Fruit fly (Drosophila melanogaster) whole organism, wandering third instar larva: Measurements from ENCODE around the gene CG8036.

Source experiments
- Abd-B ChIP-seq: fragments of >200 bp; optimal IDR thresholded peaks from 2 replicates; lab custom pipeline; 2017; ENCODE audit warnings: missing biosample characterization, missing genetic modification characterization
- CG32264 ChIP-seq: fragments of 200-800 bp; sonication (Bioruptor generic); optimal IDR thresholded peaks from 2 replicates; lab custom pipeline; 2016; ENCODE audit warnings: missing biosample characterization, missing genetic modification characterization
- CG9705 ChIP-seq: fragments of 200-800 bp; sonication (Bioruptor generic); optimal IDR thresholded peaks from 2 replicates; lab custom pipeline; 2018; ENCODE audit warnings: missing biosample characterization, mild to moderate bottlenecking, missing genetic modification characterization
- CrebA ChIP-seq: fragments of 200-800 bp; sonication (Bioruptor generic); optimal IDR thresholded peaks from 2 replicates; lab custom pipeline; 2016; ENCODE audit warnings: missing biosample characterization, mild to moderate bottlenecking, missing genetic modification characterization, borderline replicate concordance
- Dfd ChIP-seq: fragments of >200 bp; optimal IDR thresholded peaks from 2 replicates; lab custom pipeline; 2017; ENCODE audit warnings: missing biosample characterization, missing genetic modification characterization
- GATAd ChIP-seq: sonication (Bioruptor generic); optimal IDR thresholded peaks from 2 replicates; lab custom pipeline; 2016; ENCODE audit warnings: missing biosample characterization, missing genetic modification characterization
- Hr78 ChIP-seq: fragments of >200 bp; optimal IDR thresholded peaks from 2 replicates; lab custom pipeline; 2017; ENCODE audit warnings: missing biosample characterization, missing genetic modification characterization
- Hr83 ChIP-seq: fragments of 200-300 bp; sonication (Bioruptor generic); optimal IDR thresholded peaks from 2 replicates; lab custom pipeline; 2016; ENCODE audit warnings: missing biosample characterization, mild to moderate bottlenecking, missing genetic modification characterization, moderate library complexity; ENCODE audit not compliant: poor library complexity, severe bottlenecking
- Mio ChIP-seq: sonication (Bioruptor generic); optimal IDR thresholded peaks from 2 replicates; lab custom pipeline; 2016; ENCODE audit warnings: missing biosample characterization, missing genetic modification characterization
- Myc ChIP-seq: fragments of >200 bp; optimal IDR thresholded peaks from 2 replicates; lab custom pipeline; 2017
- N ChIP-seq: fragments of >200 bp; optimal IDR thresholded peaks from 2 replicates; lab custom pipeline; 2018; ENCODE audit warnings: missing biosample characterization, missing external identifiers, missing genetic modification characterization
- Rel ChIP-seq, 2 experiments: fragments of 200-800 bp; sonication (Bioruptor generic) in 1 of 2; optimal IDR thresholded peaks; 2 replicates in 1 of 2; 3 replicates in 1 of 2; lab custom pipeline; 2016 to 2019; ENCODE audit warnings: mild to moderate bottlenecking in 2 of 2, missing biosample characterization in 2 of 2, missing genetic modification characterization in 2 of 2, moderate library complexity in 1 of 2
- Sp1 ChIP-seq: fragments of 200-800 bp; sonication (Bioruptor generic); optimal IDR thresholded peaks from 3 replicates; lab custom pipeline; 2019; ENCODE audit warnings: missing biosample characterization, mild to moderate bottlenecking, missing genetic modification characterization, moderate library complexity
- Vsx2 ChIP-seq: fragments of 200-300, 225-300 bp; sonication (Bioruptor generic); optimal IDR thresholded peaks from 2 replicates; lab custom pipeline; 2018; ENCODE audit warnings: missing biosample characterization, missing genetic modification characterization; ENCODE audit not compliant: partially characterized antibody
- brk ChIP-seq: fragments of 200-800 bp; sonication (Bioruptor generic); optimal IDR thresholded peaks from 2 replicates; lab custom pipeline; 2016; ENCODE audit warnings: missing biosample characterization, mild to moderate bottlenecking, missing genetic modification characterization
- dl ChIP-seq, 2 experiments: fragments of 175-275, 200-275 bp in 1 of 2; fragments of 200-275 bp in 1 of 2; sonication (Bioruptor generic); optimal IDR thresholded peaks; lab custom pipeline; 2018; ENCODE audit warnings: mild to moderate bottlenecking in 2 of 2, missing biosample characterization in 2 of 2, missing genetic modification characterization in 2 of 2, moderate library complexity in 2 of 2; ENCODE audit not compliant: partially characterized antibody in 2 of 2, insufficient read depth in 1 of 2
- dmrt93B ChIP-seq: fragments of 200-800 bp; sonication (Bioruptor generic); optimal IDR thresholded peaks from 2 replicates; lab custom pipeline; 2018; ENCODE audit warnings: missing biosample characterization, mild to moderate bottlenecking, missing genetic modification characterization
- dsf ChIP-seq: sonication (Bioruptor generic); optimal IDR thresholded peaks from 2 replicates; lab custom pipeline; 2016; ENCODE audit warnings: missing biosample characterization, missing genetic modification characterization, borderline replicate concordance
- ey ChIP-seq: fragments of 200-800 bp; sonication (Bioruptor generic); optimal IDR thresholded peaks from 2 replicates; lab custom pipeline; 2016; ENCODE audit warnings: missing biosample characterization, missing genetic modification characterization
- foxo ChIP-seq, 2 experiments: fragments of 200-800 bp; sonication (Bioruptor generic); optimal IDR thresholded peaks; 2 replicates in 1 of 2; 3 replicates in 1 of 2; lab custom pipeline; 2016 to 2017; ENCODE audit warnings: missing biosample characterization in 2 of 2, missing genetic modification characterization in 2 of 2
- fru ChIP-seq: fragments of 200-800 bp; sonication (Bioruptor generic); optimal IDR thresholded peaks from 3 replicates; lab custom pipeline; 2016; ENCODE audit warnings: missing biosample characterization, mild to moderate bottlenecking, missing genetic modification characterization
- h ChIP-seq: fragments of 200-800 bp; sonication (Bioruptor generic); optimal IDR thresholded peaks from 3 replicates; lab custom pipeline; 2016; ENCODE audit warnings: missing biosample characterization, mild to moderate bottlenecking, missing genetic modification characterization
- jim ChIP-seq: fragments of 175-275, 200-325 bp; sonication (Bioruptor generic); optimal IDR thresholded peaks from 2 replicates; lab custom pipeline; 2016; ENCODE audit warnings: missing biosample characterization, mild to moderate bottlenecking, missing genetic modification characterization
- pan ChIP-seq: fragments of >200 bp; optimal IDR thresholded peaks from 2 replicates; lab custom pipeline; 2017
- sage ChIP-seq: fragments of 200-800 bp; sonication (Bioruptor generic); optimal IDR thresholded peaks from 2 replicates; lab custom pipeline; 2016; ENCODE audit warnings: missing biosample characterization, mild to moderate bottlenecking, missing genetic modification characterization
- usp ChIP-seq: fragments of >200 bp; optimal IDR thresholded peaks from 2 replicates; lab custom pipeline; 2017; ENCODE audit warnings: missing biosample characterization, missing genetic modification characterization
- woc ChIP-seq: sonication (Bioruptor generic); optimal IDR thresholded peaks from 2 replicates; lab custom pipeline; 2016; ENCODE audit warnings: missing biosample characterization, mild to moderate bottlenecking, missing genetic modification characterization

CG8036 gene

DNA sequence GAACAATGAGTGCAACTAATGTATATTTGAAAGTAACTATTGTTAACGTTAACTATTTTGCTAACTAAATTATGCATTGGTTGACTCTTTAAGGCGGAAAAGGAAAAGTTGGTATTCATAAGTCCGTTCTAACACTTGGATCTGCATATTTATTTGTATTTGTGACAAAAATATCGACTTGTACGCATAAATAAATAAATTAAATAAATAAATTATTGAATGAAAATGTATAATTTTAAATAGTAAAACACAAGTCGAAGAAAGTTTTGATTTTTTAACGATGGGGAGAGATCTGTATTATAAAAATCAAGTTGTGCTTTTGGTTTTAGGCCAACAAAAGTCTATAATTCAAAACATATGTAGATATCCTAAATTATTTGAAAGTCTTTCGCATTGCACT, at the start of gene CG8036:
Gene CG8036, plus strand, starts transcription at position 301 of the 400 bp plus-strand sequence.
- TF ChIP-seq brk (no peak), woc (GFP tag; lab: Kevin White, UChicago) (no peak), CG32264 (GFP tag; lab: Kevin White, UChicago) (no peak), usp (GFP tag; lab: Kevin White, UChicago) (no peak), Dfd (GFP tag; lab: Kevin White, UChicago) (no peak)
- TF ChIP-seq, all 38 proteins: peak for 0

DNA sequence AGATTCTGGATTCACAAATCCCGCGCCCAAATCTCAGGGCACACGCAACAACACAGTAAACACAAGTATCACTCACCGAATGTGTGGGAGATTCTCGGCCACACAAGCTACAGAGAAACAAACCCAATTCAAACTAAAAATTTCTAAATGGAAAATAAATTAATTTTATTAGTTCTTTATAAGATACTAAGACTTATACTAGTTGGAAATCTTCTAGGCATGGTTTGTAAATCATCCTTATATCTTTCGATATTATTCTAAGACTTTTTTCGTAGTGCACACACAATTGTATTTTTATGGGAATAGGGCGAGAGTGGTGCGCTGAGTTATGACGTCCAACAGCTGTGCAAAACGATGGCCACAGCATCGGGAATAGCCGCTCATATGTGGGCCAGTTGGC, 48.6 kb upstream of the CG8036 start:
- TF ChIP-seq foxo (GFP tag; optimal IDR thresholded peaks at IDR 0.05; lab: Kevin White, UChicago) (no peak), Mio (GFP tag; lab: Kevin White, UChicago) (no peak), sage (GFP tag; lab: Kevin White, UChicago) (no peak), dmrt93B (GFP tag; lab: Kevin White, UChicago) (no peak), Dfd (GFP tag; lab: Kevin White, UChicago) (no peak), pan (lab: Kevin White, UChicago) (no peak), jim (no peak), usp (GFP tag; lab: Kevin White, UChicago) (no peak), Hr83 (GFP tag; lab: Kevin White, UChicago) (no peak), Myc (no peak), Abd-B (GFP tag; lab: Kevin White, UChicago) (no peak), CrebA (GFP tag; lab: Kevin White, UChicago) (no peak), fru (GFP tag; lab: Kevin White, UChicago) (no peak)

DNA sequence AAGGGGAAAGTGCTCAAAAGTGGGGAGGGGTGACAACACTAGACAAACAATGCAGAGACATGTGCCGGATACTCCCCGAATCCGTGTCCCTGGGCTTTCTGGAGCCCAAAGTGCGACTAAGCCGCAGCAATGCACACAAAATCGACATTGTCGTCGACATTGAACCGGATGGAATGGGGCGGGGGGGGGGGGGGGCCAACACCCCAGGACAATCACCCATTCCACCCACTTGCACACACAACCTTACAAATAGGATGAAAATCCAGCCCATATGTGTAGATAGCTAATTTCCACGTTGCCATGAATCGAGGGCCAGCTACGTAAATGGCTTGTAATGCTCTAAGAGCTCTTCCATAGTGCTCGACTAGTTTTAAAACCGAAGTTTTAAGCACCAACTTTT, 46.9 kb upstream of the CG8036 start:
- TF ChIP-seq Dfd (GFP tag; lab: Kevin White, UChicago) (peak; percentile 80), GATAd (no peak)

DNA sequence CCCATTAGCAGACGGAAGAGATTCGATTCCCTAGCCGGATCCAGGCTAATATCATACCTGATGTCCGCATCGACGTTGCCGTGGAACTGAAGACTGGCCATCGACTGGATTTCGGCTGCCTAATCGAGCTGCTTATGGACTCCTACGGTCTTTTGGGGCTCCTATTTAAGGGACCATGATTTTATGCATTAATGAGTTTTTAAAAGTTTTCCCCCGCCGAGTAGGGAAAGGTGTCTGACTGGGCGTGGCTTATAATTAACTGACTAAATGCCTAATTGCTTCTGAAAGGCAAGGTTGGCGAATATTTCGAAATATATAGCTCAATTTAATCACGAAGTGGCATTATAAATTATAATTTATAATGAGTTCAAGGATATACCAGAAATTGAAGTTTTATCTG, 31.9 kb upstream of the CG8036 start, which contains the start of gene Or85e:
Gene Or85e, minus strand, starts transcription at position 101 of the 400 bp plus-strand sequence.
- TF ChIP-seq dl (GFP tag; optimal IDR thresholded peaks at IDR 0.05; lab: Kevin White, UChicago; ENCODE audit: insufficient read depth in 1 of 2, partially characterized antibody in 2 of 2) (no peak), Vsx2 (no peak)

- TF ChIP-seq pan (lab: Kevin White, UChicago) (no peak), N (GFP tag; lab: Kevin White, UChicago) (no peak), Hr78 (GFP tag; lab: Kevin White, UChicago) (no peak), Dfd (GFP tag; lab: Kevin White, UChicago) (no peak), ey (GFP tag; lab: Kevin White, UChicago) (no peak), Myc (no peak), dsf (GFP tag; lab: Kevin White, UChicago) (no peak), Mio (GFP tag; lab: Kevin White, UChicago) (no peak), h (GFP tag; lab: Kevin White, UChicago) (no peak), Rel (GFP tag; optimal IDR thresholded peaks at IDR 0.05; lab: Kevin White, UChicago) (no peak), Rel (tag; optimal IDR thresholded peaks at IDR 0.05; lab: Kevin White, UChicago) (no peak), Sp1 (GFP tag; lab: Kevin White, UChicago) (no peak), Hr83 (GFP tag; lab: Kevin White, UChicago) (no peak), Abd-B (GFP tag; lab: Kevin White, UChicago) (no peak)
Measured at dm6 chr3R:8638629-8639028, 29.0 kb upstream of the CG8036 start.

- TF ChIP-seq CG9705 (GFP tag; lab: Kevin White, UChicago) (no peak), brk (peak; percentile 23), dl (GFP tag; optimal IDR thresholded peaks at IDR 0.05; lab: Kevin White, UChicago; ENCODE audit: insufficient read depth in 1 of 2, partially characterized antibody in 2 of 2) (no peak)
- TF ChIP-seq, all 38 proteins: peak for 1
Measured at dm6 chr3R:8642376-8642966, 25.2 kb upstream of the CG8036 start.
